Worm (Caenorhabditis elegans): ENCODE data around the gene K09C4.4.

- TF ChIP-seq lin-13 (tag; optimal IDR thresholded peaks at IDR 0.05), result no peak
- no peak for TF ChIP-seq elt-3 (tag; optimal IDR thresholded peaks at IDR 0.05)
- no peak for TF ChIP-seq elt-1 (tag; optimal IDR thresholded peaks at IDR 0.05; ENCODE audit: borderline replicate concordance, insufficient read depth)
- no peak for TF ChIP-seq cnd-1 (tag; optimal IDR thresholded peaks at IDR 0.05)
- TF ChIP-seq ztf-11 (tag; optimal IDR thresholded peaks at IDR 0.05), result no peak
- no peak for TF ChIP-seq unc-39 (tag; optimal IDR thresholded peaks at IDR 0.05)
- TF ChIP-seq nhr-12 (tag; optimal IDR thresholded peaks at IDR 0.05), result no peak
- no peak for TF ChIP-seq ces-1 (GFP tag; optimal IDR thresholded peaks at IDR 0.05)
- TF ChIP-seq drap-1 (GFP tag; optimal IDR thresholded peaks at IDR 0.05), result no peak
- no peak for TF ChIP-seq mep-1 (tag; optimal IDR thresholded peaks at IDR 0.05)
- TF ChIP-seq hlh-1 (tag; optimal IDR thresholded peaks at IDR 0.05), result no peak
- TF ChIP-seq nhr-76 (tag; optimal IDR thresholded peaks at IDR 0.05), result no peak
- no peak for TF ChIP-seq snpc-4 (tag; optimal IDR thresholded peaks at IDR 0.05)
- TF ChIP-seq mls-2 (tag; optimal IDR thresholded peaks at IDR 0.05), result no peak
Measured at ce11 chrX:3300582-3300981, 11.3 kb downstream of the K09C4.4 start.

Measured in whole organism, mixed stage, embryonic.